Fruit fly (Drosophila melanogaster): ENCODE results near the gene Wdr37.

Gene Wdr37

DNA sequence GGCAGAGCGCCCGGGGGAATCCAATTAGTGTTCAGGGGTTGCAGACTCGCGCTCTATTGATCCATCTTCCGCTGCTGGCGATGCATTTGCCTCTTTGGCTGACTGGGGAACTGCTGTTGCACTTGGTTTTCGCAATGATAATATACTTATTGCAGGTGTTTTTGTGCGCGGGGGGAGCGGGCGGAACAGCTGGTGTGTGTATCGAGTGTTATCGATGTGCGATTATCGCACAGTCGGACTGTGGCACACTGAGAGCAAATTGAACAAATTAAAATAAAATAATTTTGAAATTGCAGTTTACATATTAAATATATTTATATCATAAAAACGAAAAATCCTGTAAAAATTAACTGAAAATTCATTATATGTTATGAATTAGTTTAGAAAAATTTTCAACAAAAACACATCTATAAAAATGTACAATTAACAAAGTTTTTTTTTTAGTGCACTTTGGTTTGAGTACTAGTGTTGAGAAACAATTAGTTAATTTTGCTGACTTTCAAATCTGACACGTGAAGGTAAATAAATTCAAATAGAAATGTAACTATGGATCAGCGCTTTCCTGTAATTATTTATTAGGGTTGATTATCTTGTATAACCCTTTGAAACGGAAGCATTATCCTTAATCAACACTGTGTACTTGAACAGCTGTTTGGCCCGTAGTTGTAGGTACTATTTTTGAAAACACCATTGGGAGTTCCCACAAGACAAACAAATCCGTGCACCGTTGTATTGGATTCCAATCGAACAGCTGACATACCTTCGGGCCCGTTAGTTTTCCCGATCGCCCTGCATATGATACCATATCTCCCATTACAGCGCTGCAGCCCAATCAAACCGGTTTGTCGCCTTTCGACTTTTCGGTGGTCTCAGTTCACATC is at the start of gene Wdr37, which contains the start of gene koko (continued):
- TF ChIP-seq E2f1 (GFP tag; IDR thresholded peaks at IDR 0.05): peak; percentile 98
- TF ChIP-seq cg (GFP tag; optimal IDR thresholded peaks at IDR 0.05): no peak
- peak; percentile 94 for TF ChIP-seq C15 (GFP tag; IDR thresholded peaks at IDR 0.05)
- peak; percentile 91 for TF ChIP-seq CG1233 (GFP tag; optimal IDR thresholded peaks at IDR 0.05)
- peak; percentile 74 for TF ChIP-seq tx (GFP tag; optimal IDR thresholded peaks at IDR 0.05)
- peak; percentile 94 for TF ChIP-seq H15 (GFP tag; IDR thresholded peaks at IDR 0.05)
- peak; percentile 39 for TF ChIP-seq Sry-β (GFP tag; optimal IDR thresholded peaks at IDR 0.05)
- peak; percentile 97 for TF ChIP-seq CG8388 (GFP tag; optimal IDR thresholded peaks at IDR 0.05)
- TF ChIP-seq ato (GFP tag; IDR thresholded peaks at IDR 0.05; ENCODE audit: partially characterized antibody): peak; percentile 52; the same call in 1 of the 2 replicates
- peak; percentile 94 for TF ChIP-seq caup (GFP tag; optimal IDR thresholded peaks at IDR 0.05; ENCODE audit: severe bottlenecking)
- peak; percentile 50; the same call in 1 of the 3 replicates for TF ChIP-seq Opbp (GFP tag; IDR thresholded peaks at IDR 0.05; ENCODE audit: partially characterized antibody)
- TF ChIP-seq CG11085 (GFP tag; IDR thresholded peaks at IDR 0.05): peak; percentile 98
- 0 out of 3 replicates have a peak, but pooled peaks have one; percentile 54 for TF ChIP-seq CG16813 (GFP tag; IDR thresholded peaks at IDR 0.05; ENCODE audit: partially characterized antibody)
- TF ChIP-seq otp (GFP tag; IDR thresholded peaks at IDR 0.05): peak; percentile 94
- TF ChIP-seq Scr (GFP tag; IDR thresholded peaks at IDR 0.05; ENCODE audit: partially characterized antibody): peak; percentile 57
- peak; percentile 83 for TF ChIP-seq CG17802 (tag; optimal IDR thresholded peaks at IDR 0.05)
- peak; percentile 63 for TF ChIP-seq Jarid2 (GFP tag; optimal IDR thresholded peaks at IDR 0.05)
- peak; percentile 42 for TF ChIP-seq CG9876 (GFP tag; optimal IDR thresholded peaks at IDR 0.05)
- peak; percentile 78 for TF ChIP-seq NC2β (GFP tag; optimal IDR thresholded peaks at IDR 0.05)
- peak; percentile 81 for TF ChIP-seq Doc2 (GFP tag; IDR thresholded peaks at IDR 0.05)
- TF ChIP-seq Usf (GFP tag; optimal IDR thresholded peaks at IDR 0.05): peak; percentile 92
- peak; percentile 94 for TF ChIP-seq CG17385 (GFP tag; optimal IDR thresholded peaks at IDR 0.05)
- peak; percentile 65 for TF ChIP-seq CG7928 (GFP tag; optimal IDR thresholded peaks at IDR 0.05)
- TF ChIP-seq z (GFP tag; IDR thresholded peaks at IDR 0.05): 0 out of 3 replicates have a peak, but pooled peaks have one; percentile 8
- TF ChIP-seq Six4 (GFP tag; optimal IDR thresholded peaks at IDR 0.05): peak; percentile 92
- TF ChIP-seq CG7271 (tag; optimal IDR thresholded peaks at IDR 0.05): peak; percentile 98
- peak; percentile 92 for TF ChIP-seq Max (GFP tag; optimal IDR thresholded peaks at IDR 0.05)
- no peak for TF ChIP-seq sc (optimal IDR thresholded peaks at IDR 0.05)
- peak; percentile 92 for TF ChIP-seq sc (GFP tag; optimal IDR thresholded peaks at IDR 0.05)
- peak in 1 of 3 experiments; percentile 98 for TF ChIP-seq lola (GFP tag; optimal IDR thresholded peaks at IDR 0.05)
- TF ChIP-seq CG10321 (GFP tag; IDR thresholded peaks at IDR 0.05): peak; percentile 84
- TF ChIP-seq Aef1 (GFP tag; IDR thresholded peaks at IDR 0.05): peak; percentile 97
- TF ChIP-seq Ada2b (GFP tag; IDR thresholded peaks at IDR 0.05): peak; percentile 95
- TF ChIP-seq CG6175 (GFP tag; IDR thresholded peaks at IDR 0.05): peak; percentile 92
- peak; percentile 79 for TF ChIP-seq CG12219 (GFP tag; optimal IDR thresholded peaks at IDR 0.05)
- TF ChIP-seq aop (GFP tag; IDR thresholded peaks at IDR 0.05): peak; percentile 72; the same call in 1 of the 2 replicates
- TF ChIP-seq mam (GFP tag; optimal IDR thresholded peaks at IDR 0.05): peak; percentile 83
- peak; percentile 94 for TF ChIP-seq jigr1 (GFP tag; IDR thresholded peaks at IDR 0.05)
- TF ChIP-seq chinmo (GFP tag; IDR thresholded peaks at IDR 0.05; ENCODE audit: partially characterized antibody): 0 out of 4 replicates have a peak, but pooled peaks have one; percentile 28
- peak; percentile 53 for TF ChIP-seq ab (GFP tag; optimal IDR thresholded peaks at IDR 0.05)
- TF ChIP-seq BEAF-32 (GFP tag; optimal IDR thresholded peaks at IDR 0.05): peak; percentile 70
- peak; percentile 98 for TF ChIP-seq crol (GFP tag; IDR thresholded peaks at IDR 0.05)
- peak; percentile 96 for TF ChIP-seq CG8290 (GFP tag; optimal IDR thresholded peaks at IDR 0.05)
- TF ChIP-seq CG8290 (tag; optimal IDR thresholded peaks at IDR 0.05): peak; percentile 9 to 48
- peak; percentile 100 for TF ChIP-seq Ptx1 (GFP tag; IDR thresholded peaks at IDR 0.05)
- peak; percentile 95 for TF ChIP-seq CG4424 (GFP tag; optimal IDR thresholded peaks at IDR 0.05)
- peak; percentile 94 for TF ChIP-seq CG9437 (GFP tag; optimal IDR thresholded peaks at IDR 0.05)
- peak; percentile 99 for TF ChIP-seq sens (GFP tag)
